Worm (Caenorhabditis elegans) whole organism, L4/young adult: ENCODE measurements around the gene F19G12.11.
"Not testable (repeated sequence)": the region's sequence is repeated elsewhere in the genome, so short reads cannot be mapped to it uniquely, and the experiment has no call there.

Experiments
- W03F9.2 ChIP-seq: fragments of 150-350 bp; optimal IDR thresholded peaks from 2 replicates; lab custom pipeline; 2014; ENCODE audit warnings: missing biosample characterization, missing genetic modification characterization
- dao-5 ChIP-seq: sonication (generic microtip); optimal IDR thresholded peaks from 2 replicates; lab custom pipeline; 2016; ENCODE audit warnings: missing genotype, missing genetic modification characterization, moderate library complexity, missing compliant biosample characterization
- him-1 ChIP-seq: sonication (generic microtip); optimal IDR thresholded peaks from 2 replicates; lab custom pipeline; 2016; ENCODE audit warnings: missing genotype, missing genetic modification reagents, missing genetic modification characterization, missing compliant biosample characterization

DNA sequence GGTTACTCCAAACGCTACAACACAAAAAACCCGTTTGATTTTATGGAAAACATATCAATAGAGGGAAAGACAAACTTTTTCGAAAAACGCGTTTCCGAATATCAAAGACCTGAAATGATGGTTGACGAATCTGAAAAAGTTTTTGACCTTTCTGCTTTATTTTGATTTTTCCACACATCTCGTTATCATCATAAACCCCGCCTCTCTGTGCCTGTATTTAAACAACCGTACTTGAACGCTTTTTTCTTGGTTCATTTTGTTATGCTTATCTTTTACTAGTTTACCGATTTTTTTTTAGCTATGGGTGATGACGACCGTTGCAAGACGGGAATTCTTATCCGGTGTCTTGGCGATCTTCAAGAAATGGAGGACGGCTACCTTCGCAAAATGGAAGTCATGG lies 4.4 kb upstream of the F19G12.11 start, which contains the start of gene F19G12.1:
- TF ChIP-seq him-1, W03F9.2, dao-5 (tag; lab: Kevin White, UChicago): not testable (repeated sequence)
